Fruit fly (Drosophila melanogaster): ENCODE results near the gene Pvf1.

The Pvf1 gene

dm6 chrX:18857356-18857807 is 24.9 kb downstream of the Pvf1 start, which contains the start of gene CG7322:
Gene CG7322, minus strand, starts transcription at chrX:18857757.
- TF ChIP-seq Mnt (GFP tag; optimal IDR thresholded peaks at IDR 0.05) = no peak
- peak; percentile 54 for TF ChIP-seq cic (GFP tag; optimal IDR thresholded peaks at IDR 0.05)

dm6 chrX:18857916-18858315 is 25.4 kb downstream of the Pvf1 start, which contains the start of gene Usp39:
Gene Usp39, plus strand, starts transcription at chrX:18858203.
- TF ChIP-seq pad (GFP tag; optimal IDR thresholded peaks at IDR 0.05) (no peak), CG7045 (GFP tag; optimal IDR thresholded peaks at IDR 0.05) (no peak), CG7101 (tag; optimal IDR thresholded peaks at IDR 0.05) (peak; percentile 54), CG12768 (GFP tag; optimal IDR thresholded peaks at IDR 0.05) (no peak), Crg-1 (GFP tag; optimal IDR thresholded peaks at IDR 0.05) (no peak), ovo (GFP tag; optimal IDR thresholded peaks at IDR 0.05) (no peak), CG33017 (tag; optimal IDR thresholded peaks at IDR 0.05) (no peak), CG14711 (tag; optimal IDR thresholded peaks at IDR 0.05) (peak; percentile 13), Hr96 (GFP tag; optimal IDR thresholded peaks at IDR 0.05) (no peak)

dm6 chrX:18860074-18860473 is 27.6 kb downstream of the Pvf1 start, which contains the start of gene CG32544:
Gene CG32544, plus strand, starts transcription at chrX:18860284.
- TF ChIP-seq CG33017 (tag; optimal IDR thresholded peaks at IDR 0.05) (no peak), ovo (GFP tag; optimal IDR thresholded peaks at IDR 0.05) (no peak), Mnt (GFP tag; optimal IDR thresholded peaks at IDR 0.05) (no peak), kay (GFP tag; ENCODE audit: borderline replicate concordance) (no peak), Crg-1 (GFP tag; optimal IDR thresholded peaks at IDR 0.05) (no peak), toe (GFP tag; optimal IDR thresholded peaks at IDR 0.05) (no peak), Hr96 (GFP tag; optimal IDR thresholded peaks at IDR 0.05) (no peak), pad (GFP tag; optimal IDR thresholded peaks at IDR 0.05) (no peak), cic (GFP tag; optimal IDR thresholded peaks at IDR 0.05) (no peak)

- TF ChIP-seq CG7045 (GFP tag; optimal IDR thresholded peaks at IDR 0.05) (no peak), tj (GFP tag; optimal IDR thresholded peaks at IDR 0.05) (peak; percentile 72), bab1 (GFP tag; optimal IDR thresholded peaks at IDR 0.05) (peak; percentile 82), pad (GFP tag; optimal IDR thresholded peaks at IDR 0.05) (no peak), Mnt (GFP tag; optimal IDR thresholded peaks at IDR 0.05) (peak; percentile 19), CG5204 (GFP tag; optimal IDR thresholded peaks at IDR 0.05) (no peak), ovo (GFP tag; optimal IDR thresholded peaks at IDR 0.05) (peak; percentile 12)
Observed at dm6 chrX:18863748-18864482, 31.4 kb downstream of the Pvf1 start, which contains the start of the genes CG7326 and Dora. Gene CG7326, minus strand, starts transcription at chrX:18863776. Gene Dora, plus strand, starts transcription at chrX:18863950.

- peak; percentile 91 for TF ChIP-seq pad (GFP tag; optimal IDR thresholded peaks at IDR 0.05)
- TF ChIP-seq toe (GFP tag; optimal IDR thresholded peaks at IDR 0.05) = no peak
- TF ChIP-seq CG5204 (GFP tag; optimal IDR thresholded peaks at IDR 0.05) = no peak
Observed at dm6 chrX:18864483-18865358, 32.2 kb downstream of the Pvf1 start.

- no peak for TF ChIP-seq CG12768 (GFP tag; optimal IDR thresholded peaks at IDR 0.05)
- no peak for TF ChIP-seq CG7101 (tag; optimal IDR thresholded peaks at IDR 0.05)
- no peak for TF ChIP-seq pad (GFP tag; optimal IDR thresholded peaks at IDR 0.05)
- TF ChIP-seq Mnt (GFP tag; optimal IDR thresholded peaks at IDR 0.05) = no peak
- TF ChIP-seq kay (GFP tag; ENCODE audit: borderline replicate concordance) = no peak
- TF ChIP-seq CG5204 (GFP tag; optimal IDR thresholded peaks at IDR 0.05) = no peak
- TF ChIP-seq bab1 (GFP tag; optimal IDR thresholded peaks at IDR 0.05) = no peak
- no peak for TF ChIP-seq ovo (GFP tag; optimal IDR thresholded peaks at IDR 0.05)
- no peak for TF ChIP-seq CG14711 (tag; optimal IDR thresholded peaks at IDR 0.05)
- TF ChIP-seq Crg-1 (GFP tag; optimal IDR thresholded peaks at IDR 0.05) = no peak
- no peak for TF ChIP-seq CG1620 (GFP tag; optimal IDR thresholded peaks at IDR 0.05)
- TF ChIP-seq Clk (GFP tag; optimal IDR thresholded peaks at IDR 0.05) = no peak
- TF ChIP-seq cic (GFP tag; optimal IDR thresholded peaks at IDR 0.05) = no peak
Observed at dm6 chrX:18866289-18866832, 33.9 kb downstream of the Pvf1 start.

dm6 chrX:18868142-18868541 is 35.7 kb downstream of the Pvf1 start:
- TF ChIP-seq bab1 (GFP tag; optimal IDR thresholded peaks at IDR 0.05) (no peak), tj (GFP tag; optimal IDR thresholded peaks at IDR 0.05) (peak; percentile 83)
